Worm (Caenorhabditis elegans): ENCODE results near the gene K04C2.7.

ce11 chrIII:6900609-6901008 lies 19.7 kb downstream of the K04C2.7 start:
- no peak for TF ChIP-seq zag-1 (tag; optimal IDR thresholded peaks at IDR 0.05)
- TF ChIP-seq daf-8 (GFP tag; IDR thresholded peaks at IDR 0.05) = no peak
- TF ChIP-seq dpl-1 (GFP tag; optimal IDR thresholded peaks at IDR 0.05) = no peak
- no peak for TF ChIP-seq ZK546.5 (tag; optimal IDR thresholded peaks at IDR 0.05)
- TF ChIP-seq mxl-2 (GFP tag; conservative IDR thresholded peaks at IDR 0.05) = no peak
- no peak for TF ChIP-seq ztf-11 (tag; optimal IDR thresholded peaks at IDR 0.05)
- no peak for TF ChIP-seq jun-1 (tag; optimal IDR thresholded peaks at IDR 0.05)
- TF ChIP-seq fkh-10 (GFP tag; optimal IDR thresholded peaks at IDR 0.05) = no peak
- TF ChIP-seq egl-27 (tag; optimal IDR thresholded peaks at IDR 0.05) = no peak
- TF ChIP-seq skn-1 (tag; optimal IDR thresholded peaks at IDR 0.05) = no peak
- TF ChIP-seq lin-29 (GFP tag; IDR thresholded peaks at IDR 0.05) = no peak
- no peak for TF ChIP-seq mdl-1 (tag; optimal IDR thresholded peaks at IDR 0.05)
- no peak for TF ChIP-seq unc-130 (GFP tag; optimal IDR thresholded peaks at IDR 0.05)
- TF ChIP-seq unc-62 (GFP tag; optimal IDR thresholded peaks at IDR 0.05 in 1 of 2) = no peak
- no peak for TF ChIP-seq unc-62 (tag; optimal IDR thresholded peaks at IDR 0.05)
